Worm (Caenorhabditis elegans): ENCODE data around the gene nhr-9.

nhr-9 gene

DNA sequence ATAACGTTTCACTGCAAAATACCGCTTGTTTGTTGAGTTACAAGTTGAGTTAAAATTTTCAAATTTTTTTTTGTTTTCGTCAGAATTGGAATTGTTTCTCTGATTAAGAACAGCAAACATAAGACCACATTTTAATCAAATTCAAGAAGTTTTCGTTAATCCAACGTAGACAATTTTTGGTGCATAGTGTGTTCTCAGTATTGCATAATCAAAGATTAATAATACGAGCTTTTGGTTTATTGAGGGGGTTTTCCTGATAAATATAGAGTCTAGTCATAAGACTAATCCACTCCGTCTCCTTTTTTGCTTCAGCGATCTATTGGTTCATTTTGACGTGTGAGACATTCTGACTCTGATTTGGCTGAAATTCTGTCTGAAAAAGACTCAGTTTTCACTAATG lies at the start of gene nhr-9:
TSS of gene nhr-9 (plus strand) at position 307 of the 400 bp plus-strand sequence.
- TF ChIP-seq Y55F3AM.14 (GFP tag; optimal IDR thresholded peaks at IDR 0.05) (no peak), lsy-2 (tag; optimal IDR thresholded peaks at IDR 0.05) (peak in 1 of 2 experiments; percentile 4), nhr-6 (tag; optimal IDR thresholded peaks at IDR 0.05) (no peak), ztf-11 (tag; optimal IDR thresholded peaks at IDR 0.05) (no peak), sma-9 (GFP tag; optimal IDR thresholded peaks at IDR 0.05) (peak; percentile 20), sma-9 (tag; optimal IDR thresholded peaks at IDR 0.05) (no peak), F13H6.1 (tag; optimal IDR thresholded peaks at IDR 0.05) (no peak), elt-1 (tag; optimal IDR thresholded peaks at IDR 0.05) (no peak), sem-4 (tag; optimal IDR thresholded peaks at IDR 0.05) (no peak), sma-3 (GFP tag; optimal IDR thresholded peaks at IDR 0.05) (no peak), ama-1 (optimal IDR thresholded peaks at IDR 0.05) (no peak)

DNA sequence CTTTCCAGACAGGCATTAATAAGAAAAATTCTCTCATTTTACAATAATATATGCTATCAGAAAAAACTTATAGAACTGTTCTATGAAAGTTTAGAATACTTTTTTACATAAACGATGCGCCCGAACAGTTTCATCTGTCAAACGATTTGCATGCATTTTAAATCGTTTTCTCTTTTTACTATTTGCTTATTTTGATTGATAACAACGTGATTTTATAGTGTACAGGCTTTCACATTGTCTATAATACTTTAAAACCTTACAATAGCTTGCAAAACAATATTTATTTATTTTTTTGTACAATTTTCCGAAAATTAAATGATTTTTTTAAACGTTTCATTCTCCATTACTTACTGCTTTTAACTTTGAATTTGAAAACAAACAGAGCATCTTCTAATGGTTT lies 49.6 kb upstream of the nhr-9 start, which contains the start of gene R01H2.7:
TSS of gene R01H2.7 (minus strand) at position 101 of the 400 bp plus-strand sequence.
- TF ChIP-seq zag-1 (tag; optimal IDR thresholded peaks at IDR 0.05): no peak
- no peak for TF ChIP-seq fos-1 (tag; optimal IDR thresholded peaks at IDR 0.05)
- no peak for TF ChIP-seq elt-1 (tag; optimal IDR thresholded peaks at IDR 0.05)
- TF ChIP-seq crh-2 (tag; optimal IDR thresholded peaks at IDR 0.05): no peak
- no peak for TF ChIP-seq ama-1 (optimal IDR thresholded peaks at IDR 0.05)
- no peak for TF ChIP-seq egl-27 (tag; optimal IDR thresholded peaks at IDR 0.05)
- no peak for TF ChIP-seq ZK546.5 (tag; optimal IDR thresholded peaks at IDR 0.05)

DNA sequence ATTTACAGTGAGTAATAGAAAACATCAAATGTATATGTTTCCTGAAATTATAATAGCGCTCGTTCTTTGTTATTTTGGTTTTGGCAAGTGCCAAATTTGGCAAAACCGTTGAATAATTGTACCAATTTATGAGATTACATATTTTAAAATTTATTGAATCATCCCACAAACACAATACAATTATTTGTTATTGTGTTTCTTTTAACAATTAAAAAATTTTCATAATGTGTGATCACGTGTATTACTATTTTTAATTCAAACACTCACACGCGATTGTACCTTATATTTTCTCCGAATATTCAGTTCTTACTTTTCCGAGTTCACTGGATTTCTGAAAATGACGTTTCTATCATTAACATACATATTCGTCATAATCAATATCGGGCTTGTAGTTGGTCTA lies 39.0 kb upstream of the nhr-9 start, which contains the start of gene R01H2.2:
TSS of gene R01H2.2 (plus strand) at position 301 of the 400 bp plus-strand sequence.
- no peak for TF ChIP-seq sem-4 (tag; optimal IDR thresholded peaks at IDR 0.05)

DNA sequence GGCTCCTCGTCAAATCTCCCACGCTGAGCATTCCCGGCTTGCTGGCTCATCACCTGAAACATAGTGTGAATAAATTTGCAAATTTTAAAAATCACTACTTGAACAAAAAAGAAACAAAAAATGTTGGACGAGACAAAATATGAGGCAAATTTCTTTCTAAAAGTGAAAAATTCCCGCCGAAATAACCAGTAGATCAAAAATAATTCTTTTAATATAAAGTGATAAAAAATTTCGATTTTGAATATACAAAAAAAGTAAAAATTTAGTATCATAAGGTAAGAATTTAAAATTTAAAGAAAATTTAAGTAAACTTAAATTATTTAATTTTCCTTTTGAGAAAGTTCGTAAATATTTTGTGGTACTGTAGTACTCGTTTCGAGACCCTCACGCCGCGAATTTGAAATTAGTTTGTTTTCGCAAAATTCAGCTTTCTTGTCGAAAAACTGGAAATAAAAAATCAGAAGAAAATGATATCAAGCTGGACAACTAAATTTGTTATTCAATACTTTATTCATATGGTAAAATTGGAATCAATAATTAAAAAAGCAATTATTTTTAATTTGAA lies 34.6 kb upstream of the nhr-9 start, which contains the start of gene egg-2:
TSS of gene egg-2 (minus strand) at position 53 of the 565 bp plus-strand sequence.
- TF ChIP-seq nhr-25 (tag; optimal IDR thresholded peaks at IDR 0.05): no peak

DNA sequence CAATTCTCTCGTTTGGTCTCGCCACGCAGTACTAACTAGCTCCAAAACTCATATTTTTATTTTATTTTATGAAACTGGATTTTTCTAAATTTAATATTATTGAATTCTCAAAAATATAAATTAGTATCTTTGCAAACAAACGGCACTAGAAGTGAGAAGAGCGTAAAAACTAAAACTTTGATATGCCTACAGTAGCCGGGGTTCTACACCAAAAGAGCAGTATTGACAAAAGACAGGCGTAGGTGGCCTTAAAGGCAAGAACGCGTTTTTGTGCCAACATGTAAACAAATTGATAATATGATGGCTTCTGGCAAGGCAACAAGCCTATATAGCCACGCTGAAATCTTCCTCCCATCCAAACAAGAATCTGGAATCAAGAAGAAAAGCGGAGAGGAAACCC lies 32.7 kb upstream of the nhr-9 start, which contains the start of gene R01H2.1:
TSS of gene R01H2.1 (plus strand) at position 301 of the 400 bp plus-strand sequence.
- TF ChIP-seq nhr-11 (tag; optimal IDR thresholded peaks at IDR 0.05): no peak
- TF ChIP-seq nhr-77 (tag; optimal IDR thresholded peaks at IDR 0.05): no peak
- TF ChIP-seq sma-9 (GFP tag; optimal IDR thresholded peaks at IDR 0.05): no peak
- no peak for TF ChIP-seq sma-9 (tag; optimal IDR thresholded peaks at IDR 0.05)
- no peak for TF ChIP-seq gmeb-1 (tag; optimal IDR thresholded peaks at IDR 0.05)
- no peak for TF ChIP-seq nhr-129 (tag; optimal IDR thresholded peaks at IDR 0.05)
- no peak for TF ChIP-seq zag-1 (tag; optimal IDR thresholded peaks at IDR 0.05)
- TF ChIP-seq elt-1 (tag; optimal IDR thresholded peaks at IDR 0.05): no peak
- no peak for TF ChIP-seq nhr-12 (tag; optimal IDR thresholded peaks at IDR 0.05)
- no peak for TF ChIP-seq F13H6.1 (tag; optimal IDR thresholded peaks at IDR 0.05)
- no peak for TF ChIP-seq lsy-2 (tag; optimal IDR thresholded peaks at IDR 0.05)
- TF ChIP-seq aly-2 (tag; optimal IDR thresholded peaks at IDR 0.05): no peak
- no peak for TF ChIP-seq ztf-11 (tag; optimal IDR thresholded peaks at IDR 0.05)
- no peak for TF ChIP-seq nhr-10 (tag; optimal IDR thresholded peaks at IDR 0.05)
- no peak for TF ChIP-seq ceh-82 (tag; optimal IDR thresholded peaks at IDR 0.05)
- TF ChIP-seq lin-11 (tag; optimal IDR thresholded peaks at IDR 0.05): no peak
- TF ChIP-seq crh-2 (tag; optimal IDR thresholded peaks at IDR 0.05): no peak

DNA sequence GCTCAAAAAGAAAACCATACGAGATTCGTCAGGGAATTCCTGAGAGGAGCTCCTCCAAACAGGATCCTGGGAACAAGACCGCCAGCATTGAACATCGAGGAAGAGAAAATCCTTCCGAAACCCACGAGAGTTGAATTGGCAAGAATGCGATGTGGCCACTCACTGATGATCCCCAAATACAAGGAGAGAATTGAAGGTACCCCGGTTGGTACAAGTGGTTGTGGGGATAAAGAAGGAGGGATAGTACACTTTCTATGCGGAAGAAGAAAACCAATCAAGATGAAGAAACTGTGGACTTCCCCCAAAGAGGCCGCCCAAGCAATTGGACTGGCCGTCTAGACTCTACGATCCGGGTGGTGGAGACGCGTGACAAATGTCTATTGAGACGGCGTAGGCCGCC lies 32.2 kb upstream of the nhr-9 start:
- TF ChIP-seq nhr-77 (tag; optimal IDR thresholded peaks at IDR 0.05) (no peak), fos-1 (tag; optimal IDR thresholded peaks at IDR 0.05) (no peak), unc-55 (GFP tag; optimal IDR thresholded peaks at IDR 0.05) (no peak), sma-3 (GFP tag; optimal IDR thresholded peaks at IDR 0.05) (no peak), ceh-82 (tag; optimal IDR thresholded peaks at IDR 0.05) (no peak), egl-27 (tag; optimal IDR thresholded peaks at IDR 0.05) (no peak), lin-39 (tag; optimal IDR thresholded peaks at IDR 0.05) (no peak), nhr-237 (tag; optimal IDR thresholded peaks at IDR 0.05) (no peak), ceh-16 (tag; optimal IDR thresholded peaks at IDR 0.05) (no peak), nhr-25 (tag; optimal IDR thresholded peaks at IDR 0.05) (no peak), lsy-2 (tag; optimal IDR thresholded peaks at IDR 0.05) (no peak), ztf-1 (GFP tag; conservative IDR thresholded peaks at IDR 0.05) (no peak), nhr-21 (tag; optimal IDR thresholded peaks at IDR 0.05) (no peak), gmeb-1 (tag; optimal IDR thresholded peaks at IDR 0.05) (no peak), elt-3 (tag; optimal IDR thresholded peaks at IDR 0.05) (no peak), sem-4 (tag; optimal IDR thresholded peaks at IDR 0.05) (no peak), F13H6.1 (tag; optimal IDR thresholded peaks at IDR 0.05) (no peak), alr-1 (tag; optimal IDR thresholded peaks at IDR 0.05) (no peak), snpc-4 (tag; optimal IDR thresholded peaks at IDR 0.05) (no peak)
